Worm (Caenorhabditis elegans) whole organism, early embryonic: ENCODE measurements around the gene ser-2.

ENCODE experiments used
- B0310.2 ChIP-seq: sonication (generic microtip); optimal IDR thresholded peaks from 2 replicates; lab custom pipeline; 2016; ENCODE audit warnings: mild to moderate bottlenecking, missing genetic modification characterization, missing compliant biosample characterization
- F13C5.2 ChIP-seq: sonication (generic microtip); optimal IDR thresholded peaks from 2 replicates; lab custom pipeline; 2017; ENCODE audit warnings: mild to moderate bottlenecking, missing genetic modification characterization, inconsistent platforms, missing compliant biosample characterization
- ama-1 ChIP-seq: fragments of 150-350 bp; optimal IDR thresholded peaks from 2 replicates; lab custom pipeline; 2014
- ceh-13 ChIP-seq: fragments of 200-800 bp; sonication (Bioruptor generic); optimal IDR thresholded peaks from 2 replicates; lab custom pipeline; 2018; ENCODE audit warnings: mild to moderate bottlenecking, missing genetic modification characterization, missing compliant biosample characterization
- ets-7 ChIP-seq: sonication (generic microtip); optimal IDR thresholded peaks from 2 replicates; lab custom pipeline; 2016; ENCODE audit warnings: missing genotype, missing genetic modification characterization, missing compliant biosample characterization
- flt-1 ChIP-seq: fragments of 200-800 bp; sonication (Bioruptor generic); IDR thresholded peaks from 2 replicates; pipeline ENCODE4 v1.3.6; 2022; ENCODE audit warnings: missing genetic modification characterization, missing compliant biosample characterization
- hmg-4 ChIP-seq: fragments of 200-800 bp; sonication (Bioruptor generic); optimal IDR thresholded peaks from 2 replicates; lab custom pipeline; 2018; ENCODE audit warnings: mild to moderate bottlenecking, missing genetic modification characterization, missing compliant biosample characterization
- hnd-1 ChIP-seq: sonication (generic microtip); optimal IDR thresholded peaks from 2 replicates; lab custom pipeline; 2016; ENCODE audit warnings: missing genetic modification characterization, missing compliant biosample characterization
- scrt-1 ChIP-seq: fragments of 200-800 bp; sonication (Bioruptor generic); IDR thresholded peaks from 2 replicates; pipeline ENCODE4 v1.3.6; 2022; ENCODE audit warnings: missing genetic modification characterization, missing compliant biosample characterization
- tbx-11 ChIP-seq: fragments of 200-800 bp; sonication (Bioruptor generic); IDR thresholded peaks from 2 replicates; pipeline ENCODE4 v1.3.6; 2022; ENCODE audit warnings: missing genetic modification characterization, missing compliant biosample characterization
- tbx-37 ChIP-seq: fragments of 200-800 bp; sonication (Bioruptor generic); conservative IDR thresholded peaks from 2 replicates; pipeline ENCODE4 v1.3.6; 2022; ENCODE audit warnings: missing genetic modification reagents, missing genetic modification characterization, missing compliant biosample characterization

DNA sequence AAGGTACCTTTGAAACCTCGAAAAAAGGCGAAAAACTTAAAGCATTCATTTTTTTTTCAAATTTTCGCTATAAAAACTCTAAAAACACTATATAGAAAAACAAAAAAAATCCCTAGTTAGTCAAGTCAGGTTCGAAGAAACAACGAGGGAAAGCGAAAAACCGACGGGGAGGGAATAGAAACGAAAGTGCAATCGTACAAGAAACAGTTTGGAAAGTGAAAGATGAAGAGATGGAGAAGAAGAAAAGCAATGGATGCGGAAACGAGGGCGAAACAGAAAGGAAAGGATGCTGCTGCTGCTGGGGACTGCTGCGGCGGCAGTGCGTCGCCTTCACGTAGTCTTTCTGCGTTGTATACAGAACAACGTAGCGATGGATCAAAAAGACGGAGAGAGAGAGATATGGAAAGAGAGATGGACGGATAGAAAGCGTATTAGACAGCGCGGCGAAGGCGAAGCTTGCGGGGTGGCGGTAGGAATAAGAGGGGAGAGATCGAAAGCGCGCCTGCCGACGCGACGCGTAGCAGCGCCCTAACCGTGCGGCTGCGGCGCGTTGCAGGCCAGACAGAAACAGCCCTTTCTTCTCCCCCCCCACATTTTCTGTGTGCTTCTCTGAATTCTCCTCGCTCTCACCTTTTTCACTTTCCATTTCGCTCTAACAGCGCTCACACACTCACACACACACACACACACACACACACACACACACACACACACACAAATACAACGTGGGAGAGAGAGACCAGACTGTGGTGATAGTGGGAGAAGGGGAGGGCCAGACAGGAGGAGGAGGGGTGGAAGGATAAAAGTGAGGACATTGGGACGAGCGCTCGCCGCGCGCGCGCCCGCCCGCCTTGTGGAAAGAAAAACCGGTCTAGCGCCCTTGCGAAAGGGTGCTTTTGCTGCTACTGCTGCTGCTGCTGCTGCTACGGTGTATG, 27.7 kb downstream of the ser-2 start:
- no peak for TF ChIP-seq ama-1 (lab: Kevin White, UChicago)
- TF ChIP-seq hmg-4 (GFP tag; lab: Kevin White, UChicago) = peak; percentile 80
- no peak for TF ChIP-seq tbx-37
- no peak for TF ChIP-seq ets-7 (tag; lab: Kevin White, UChicago)
- no peak for TF ChIP-seq flt-1 (GFP tag; lab: Robert Waterston, UW)
- TF ChIP-seq B0310.2 (tag; lab: Kevin White, UChicago) = peak; percentile 72
- TF ChIP-seq scrt-1 (GFP tag; lab: Robert Waterston, UW) = no peak
- no peak for TF ChIP-seq tbx-11 (GFP tag; lab: Robert Waterston, UW)
- no peak for TF ChIP-seq ceh-13
- TF ChIP-seq hnd-1 (tag; lab: Kevin White, UChicago) = no peak
- peak; percentile 60 for TF ChIP-seq F13C5.2 (tag; lab: Kevin White, UChicago)
